Worm (Caenorhabditis elegans) whole organism, mixed stage, embryonic: ENCODE data around the gene F13H8.8.

Experiments
- M03D4.4 ChIP-seq: sonication (generic microtip); optimal IDR thresholded peaks from 2 replicates; lab custom pipeline; 2017; ENCODE audit warnings: mild to moderate bottlenecking, missing genetic modification characterization, missing compliant biosample characterization
- drap-1 ChIP-seq: fragments of 200-800 bp; sonication (Bioruptor generic); optimal IDR thresholded peaks from 3 replicates; lab custom pipeline; 2018; ENCODE audit warnings: mild to moderate bottlenecking, missing genetic modification characterization, missing compliant biosample characterization
- flh-1 ChIP-seq: fragments of 200-800 bp; sonication (Bioruptor generic); optimal IDR thresholded peaks from 2 replicates; lab custom pipeline; 2018; ENCODE audit warnings: mild to moderate bottlenecking, missing genetic modification characterization, moderate library complexity, missing compliant biosample characterization
- ham-2 ChIP-seq: fragments of 200-800 bp; sonication (Bioruptor generic); optimal IDR thresholded peaks from 2 replicates; lab custom pipeline; 2018; ENCODE audit warnings: mild to moderate bottlenecking, missing genetic modification characterization, missing compliant biosample characterization
- hlh-1 ChIP-seq: fragments of 150-350 bp; optimal IDR thresholded peaks from 2 replicates; lab custom pipeline; 2014; ENCODE audit warnings: missing biosample characterization, missing genetic modification reagents, missing genetic modification characterization
- lin-13 ChIP-seq: fragments of 150-350 bp; optimal IDR thresholded peaks from 2 replicates; lab custom pipeline; 2014; ENCODE audit warnings: missing biosample characterization, missing genetic modification characterization
- lsy-2 ChIP-seq: fragments of 150-350 bp; optimal IDR thresholded peaks from 2 replicates; lab custom pipeline; 2014; ENCODE audit warnings: missing biosample characterization, missing genetic modification characterization
- mep-1 ChIP-seq: fragments of 150-350 bp; optimal IDR thresholded peaks from 2 replicates; lab custom pipeline; 2017; ENCODE audit warnings: missing biosample characterization, missing genetic modification reagents, missing genetic modification characterization, inconsistent platforms
- nhr-28 ChIP-seq: fragments of 150-350 bp; optimal IDR thresholded peaks from 2 replicates; lab custom pipeline; 2014; ENCODE audit warnings: missing biosample characterization, missing genetic modification characterization
- nhr-76 ChIP-seq: sonication (generic microtip); optimal IDR thresholded peaks from 2 replicates; lab custom pipeline; 2017; ENCODE audit warnings: missing biosample characterization, missing genetic modification characterization
- pha-4 ChIP-seq: fragments of 150-350 bp; optimal IDR thresholded peaks from 2 replicates; lab custom pipeline; 2018; ENCODE audit warnings: missing biosample characterization, missing genetic modification reagents, missing genetic modification characterization
- snpc-4 ChIP-seq: fragments of 150-350 bp; optimal IDR thresholded peaks from 2 replicates; lab custom pipeline; 2014; ENCODE audit warnings: missing biosample characterization, missing genetic modification characterization
- unc-39 ChIP-seq: fragments of 150-350 bp; optimal IDR thresholded peaks from 2 replicates; lab custom pipeline; 2014; ENCODE audit warnings: missing biosample characterization, missing genetic modification characterization

- TF ChIP-seq ham-2 (GFP tag; lab: Kevin White, UChicago) = no peak
- no peak for TF ChIP-seq snpc-4
- TF ChIP-seq lin-13 = no peak
- no peak for TF ChIP-seq flh-1 (GFP tag; lab: Kevin White, UChicago)
- no peak for TF ChIP-seq nhr-76
- no peak for TF ChIP-seq lsy-2 (tag; lab: Kevin White, UChicago)
- no peak for TF ChIP-seq M03D4.4 (tag; lab: Kevin White, UChicago)
- TF ChIP-seq hlh-1 = peak; percentile 70
- no peak for TF ChIP-seq pha-4 (tag; lab: Kevin White, UChicago)
- no peak for TF ChIP-seq unc-39 (tag; lab: Kevin White, UChicago)
- no peak for TF ChIP-seq drap-1 (GFP tag; lab: Kevin White, UChicago)
- no peak for TF ChIP-seq nhr-28
- TF ChIP-seq mep-1 = no peak
These were observed 35.4 kb upstream of the F13H8.8 start, which contains the start of gene C29F5.1 for ce11 chrII:6303209-6303740.
